Worm (Caenorhabditis elegans) whole organism, L2 larva: Measurements from ENCODE around the gene snt-7.

ENCODE experiments used
- F13H6.1 ChIP-seq: sonication (generic microtip); optimal IDR thresholded peaks from 2 replicates; lab custom pipeline; 2016; ENCODE audit warnings: missing genetic modification characterization, missing compliant biosample characterization
- R02D3.7 ChIP-seq: fragments of 150-350 bp; optimal IDR thresholded peaks from 2 replicates; lab custom pipeline; 2014; ENCODE audit warnings: missing biosample characterization, missing genetic modification characterization
- Y55F3AM.14 ChIP-seq: fragments of 200-800 bp; sonication (Bioruptor generic); optimal IDR thresholded peaks from 2 replicates; lab custom pipeline; 2018; ENCODE audit warnings: mild to moderate bottlenecking, missing genetic modification characterization, missing compliant biosample characterization
- ZK546.5 ChIP-seq: sonication (generic microtip); optimal IDR thresholded peaks from 2 replicates; lab custom pipeline; 2017; ENCODE audit warnings: missing biosample characterization, missing genetic modification characterization
- alr-1 ChIP-seq: fragments of 150-350 bp; optimal IDR thresholded peaks from 2 replicates; lab custom pipeline; 2014; ENCODE audit warnings: missing biosample characterization, missing genetic modification characterization
- aly-2 ChIP-seq: fragments of 150-350 bp; optimal IDR thresholded peaks from 2 replicates; lab custom pipeline; 2014; ENCODE audit warnings: missing biosample characterization, missing genetic modification characterization
- ama-1 ChIP-seq: fragments of 150-350 bp; optimal IDR thresholded peaks from 2 replicates; lab custom pipeline; 2018; ENCODE audit warnings: inconsistent platforms
- blmp-1 ChIP-seq: sonication (generic microtip); optimal IDR thresholded peaks from 2 replicates; lab custom pipeline; 2017; ENCODE audit warnings: missing genetic modification characterization, mild to moderate bottlenecking, missing compliant biosample characterization, antibody characterized with exemption, moderate library complexity; ENCODE audit not compliant: insufficient read depth
- ceh-16 ChIP-seq: fragments of 150-350 bp; optimal IDR thresholded peaks from 2 replicates; lab custom pipeline; 2014; ENCODE audit warnings: missing biosample characterization, missing genetic modification characterization
- ceh-82 ChIP-seq: fragments of 150-350 bp; optimal IDR thresholded peaks from 2 replicates; lab custom pipeline; 2014; ENCODE audit warnings: missing biosample characterization, missing genetic modification characterization
- crh-2 ChIP-seq: sonication (generic microtip); optimal IDR thresholded peaks from 2 replicates; lab custom pipeline; 2017; ENCODE audit warnings: missing biosample characterization, missing genetic modification characterization
- elt-3 ChIP-seq: sonication (generic microtip); optimal IDR thresholded peaks from 2 replicates; lab custom pipeline; 2017; ENCODE audit warnings: missing biosample characterization, missing genetic modification characterization
- fos-1 ChIP-seq: fragments of 150-350 bp; optimal IDR thresholded peaks from 2 replicates; lab custom pipeline; 2014; ENCODE audit warnings: missing biosample characterization, missing genetic modification characterization
- gmeb-1 ChIP-seq: fragments of 150-350 bp; optimal IDR thresholded peaks from 2 replicates; lab custom pipeline; 2014; ENCODE audit warnings: missing biosample characterization, missing genetic modification characterization
- lin-11 ChIP-seq: fragments of 150-350 bp; sonication (generic microtip); optimal IDR thresholded peaks from 2 replicates; lab custom pipeline; 2014; ENCODE audit warnings: missing biosample characterization, missing genetic modification characterization, inconsistent platforms, mixed read lengths
- lin-13 ChIP-seq: fragments of 150-350 bp; optimal IDR thresholded peaks from 2 replicates; lab custom pipeline; 2014; ENCODE audit warnings: missing biosample characterization, missing genetic modification reagents, missing genetic modification characterization
- lin-39 ChIP-seq: fragments of 150-350 bp; optimal IDR thresholded peaks from 2 replicates; lab custom pipeline; 2014; ENCODE audit warnings: missing biosample characterization, missing genetic modification reagents, missing genetic modification characterization
- mab-5 ChIP-seq: fragments of 150-350 bp; optimal IDR thresholded peaks from 2 replicates; lab custom pipeline; 2014; ENCODE audit warnings: missing biosample characterization, missing genetic modification characterization
- mdl-1 ChIP-seq, 2 experiments: fragments of 150-350 bp in 1 of 2; sonication (generic microtip) in 1 of 2; optimal IDR thresholded peaks; 2 replicates each; lab custom pipeline; 2017; ENCODE audit warnings: missing biosample characterization in 2 of 2, missing genetic modification characterization in 2 of 2
- nhr-10 ChIP-seq: sonication (generic microtip); optimal IDR thresholded peaks from 2 replicates; lab custom pipeline; 2017; ENCODE audit warnings: missing biosample characterization, missing genetic modification characterization
- nhr-11 ChIP-seq: fragments of 150-350 bp; optimal IDR thresholded peaks from 2 replicates; lab custom pipeline; 2014; ENCODE audit warnings: missing biosample characterization, missing genetic modification characterization
- nhr-21 ChIP-seq: fragments of 150-350 bp; optimal IDR thresholded peaks from 2 replicates; lab custom pipeline; 2014; ENCODE audit warnings: missing biosample characterization, missing genetic modification characterization
- nhr-23 ChIP-seq: fragments of 150-350 bp; optimal IDR thresholded peaks from 2 replicates; lab custom pipeline; 2014; ENCODE audit warnings: missing biosample characterization, missing genetic modification reagents, missing genetic modification characterization
- nhr-237 ChIP-seq: fragments of 150-350 bp; optimal IDR thresholded peaks from 2 replicates; lab custom pipeline; 2014; ENCODE audit warnings: missing biosample characterization, missing genetic modification characterization
- nhr-6 ChIP-seq: fragments of 150-350 bp; optimal IDR thresholded peaks from 2 replicates; lab custom pipeline; 2014; ENCODE audit warnings: missing biosample characterization, missing genetic modification characterization
- nhr-77 ChIP-seq: fragments of 150-350 bp; optimal IDR thresholded peaks from 2 replicates; lab custom pipeline; 2014; ENCODE audit warnings: missing biosample characterization, missing genetic modification characterization
- peb-1 ChIP-seq: fragments of 150-350 bp; optimal IDR thresholded peaks from 2 replicates; lab custom pipeline; 2014; ENCODE audit warnings: missing biosample characterization, missing genetic modification characterization
- sem-4 ChIP-seq: fragments of 150-350 bp; optimal IDR thresholded peaks from 2 replicates; lab custom pipeline; 2014; ENCODE audit warnings: missing biosample characterization, missing genetic modification reagents, missing genetic modification characterization
- skn-1 ChIP-seq: sonication (generic microtip); optimal IDR thresholded peaks from 2 replicates; lab custom pipeline; 2017; ENCODE audit warnings: missing biosample characterization, missing genetic modification characterization
- snpc-4 ChIP-seq: fragments of 150-350 bp; optimal IDR thresholded peaks from 2 replicates; lab custom pipeline; 2014; ENCODE audit warnings: missing biosample characterization, missing genetic modification characterization
- unc-39 ChIP-seq: fragments of 150-350 bp; optimal IDR thresholded peaks from 2 replicates; lab custom pipeline; 2014; ENCODE audit warnings: missing biosample characterization, missing genetic modification characterization
- unc-55 ChIP-seq: fragments of 150-350 bp; sonication (generic microtip); optimal IDR thresholded peaks from 3 replicates; lab custom pipeline; 2014; ENCODE audit warnings: missing biosample characterization, missing genetic modification reagents, missing genetic modification characterization
- unc-62 ChIP-seq: fragments of 150-350 bp; optimal IDR thresholded peaks from 2 replicates; lab custom pipeline; 2014; ENCODE audit warnings: missing biosample characterization, missing genetic modification reagents, missing genetic modification characterization
- zag-1 ChIP-seq: fragments of 150-350 bp; optimal IDR thresholded peaks from 2 replicates; lab custom pipeline; 2014; ENCODE audit warnings: missing biosample characterization, missing genetic modification characterization
- ztf-4 ChIP-seq: fragments of 150-350 bp; optimal IDR thresholded peaks from 2 replicates; lab custom pipeline; 2014; ENCODE audit warnings: missing biosample characterization, missing genetic modification characterization

The snt-7 gene

ce11 chrX:15157854-15158253, 41.1 kb downstream of the snt-7 start:
- TF ChIP-seq snpc-4 (tag; lab: Kevin White, UChicago) (no peak), aly-2 (no peak), nhr-237 (tag; lab: Kevin White, UChicago) (no peak)

- TF ChIP-seq ztf-4 (no peak), ceh-82 (tag; lab: Kevin White, UChicago) (no peak), lin-13 (GFP tag; lab: Kevin White, UChicago) (no peak), R02D3.7 (tag; lab: Kevin White, UChicago) (no peak), fos-1 (tag; lab: Kevin White, UChicago) (no peak), blmp-1 (tag; lab: Kevin White, UChicago) (no peak), skn-1 (tag; lab: Kevin White, UChicago) (no peak), unc-62 (GFP tag; lab: Kevin White, UChicago) (no peak), nhr-11 (no peak), sem-4 (no peak), nhr-237 (tag; lab: Kevin White, UChicago) (no peak), alr-1 (no peak), zag-1 (tag; lab: Kevin White, UChicago) (no peak), mdl-1 (tag; optimal IDR thresholded peaks at IDR 0.05; lab: Kevin White, UChicago) (no peak), crh-2 (tag; lab: Kevin White, UChicago) (no peak)
Observed at ce11 chrX:15155054-15155453, 43.9 kb downstream of the snt-7 start.

ce11 chrX:15148831-15149230, 50.1 kb downstream of the snt-7 start:
- no peak for TF ChIP-seq F13H6.1 (tag; lab: Kevin White, UChicago)
- TF ChIP-seq nhr-21 (tag; lab: Kevin White, UChicago), result no peak
- TF ChIP-seq Y55F3AM.14 (GFP tag; lab: Kevin White, UChicago), result no peak
- TF ChIP-seq mab-5 (tag; lab: Kevin White, UChicago), result peak; percentile 58
- no peak for TF ChIP-seq elt-3
- no peak for TF ChIP-seq sem-4
- no peak for TF ChIP-seq aly-2
- TF ChIP-seq unc-55, result no peak

ce11 chrX:15148389-15148788, 50.6 kb downstream of the snt-7 start:
- no peak for TF ChIP-seq Y55F3AM.14 (GFP tag; lab: Kevin White, UChicago)
- TF ChIP-seq gmeb-1, result no peak
- TF ChIP-seq peb-1 (tag; lab: Kevin White, UChicago), result no peak
- no peak for TF ChIP-seq alr-1
- no peak for TF ChIP-seq nhr-77 (tag; lab: Kevin White, UChicago)
- no peak for TF ChIP-seq ama-1 (lab: Kevin White, UChicago)
- TF ChIP-seq zag-1 (tag; lab: Kevin White, UChicago), result no peak
- TF ChIP-seq nhr-10, result no peak
- no peak for TF ChIP-seq ZK546.5 (tag; lab: Kevin White, UChicago)
- TF ChIP-seq unc-55, result no peak
- no peak for TF ChIP-seq nhr-237 (tag; lab: Kevin White, UChicago)
- TF ChIP-seq lin-11 (tag; lab: Kevin White, UChicago), result no peak
- no peak for TF ChIP-seq ceh-16
- no peak for TF ChIP-seq sem-4
- no peak for TF ChIP-seq lin-39

ce11 chrX:15147640-15148039, 51.3 kb downstream of the snt-7 start, which contains the start of gene unc-7:
TSS of gene unc-7 (minus strand) at chrX:15147740.
- TF ChIP-seq unc-39 (tag; lab: Kevin White, UChicago) (no peak), crh-2 (tag; lab: Kevin White, UChicago) (no peak), nhr-23 (tag; lab: Kevin White, UChicago) (no peak), ceh-82 (tag; lab: Kevin White, UChicago) (no peak), fos-1 (tag; lab: Kevin White, UChicago) (no peak), gmeb-1 (no peak), alr-1 (no peak), blmp-1 (tag; lab: Kevin White, UChicago) (no peak), sem-4 (no peak), nhr-21 (tag; lab: Kevin White, UChicago) (no peak), mdl-1 (tag; optimal IDR thresholded peaks at IDR 0.05; lab: Kevin White, UChicago) (no peak), lin-11 (tag; lab: Kevin White, UChicago) (no peak), nhr-6 (tag; lab: Kevin White, UChicago) (no peak), ama-1 (lab: Kevin White, UChicago) (no peak), zag-1 (tag; lab: Kevin White, UChicago) (no peak)
- TF ChIP-seq, all 48 proteins: peak for 0
